Fruit fly (Drosophila melanogaster) whole organism, prepupa: ENCODE results near the gene spdo.

ENCODE experiments used
- CG10631 ChIP-seq: fragments of 200-800 bp; sonication (Bioruptor generic); optimal IDR thresholded peaks from 2 replicates; lab custom pipeline; 2016; ENCODE audit warnings: missing biosample characterization, missing genetic modification characterization
- CG10669 ChIP-seq: fragments of 200-800 bp; sonication (Bioruptor generic); optimal IDR thresholded peaks from 3 replicates; lab custom pipeline; 2018; ENCODE audit warnings: missing biosample characterization, mild to moderate bottlenecking, missing genetic modification characterization, moderate library complexity
- CG11902 ChIP-seq: fragments of 200-800 bp; sonication (Bioruptor generic); optimal IDR thresholded peaks from 3 replicates; lab custom pipeline; 2016; ENCODE audit warnings: missing biosample characterization, missing genetic modification characterization
- CG1621 ChIP-seq: fragments of 200-800 bp; sonication (Bioruptor generic); optimal IDR thresholded peaks from 3 replicates; lab custom pipeline; 2018; ENCODE audit warnings: missing biosample characterization, mild to moderate bottlenecking, missing genetic modification characterization
- CG16779 ChIP-seq: fragments of 200-800 bp; sonication (Bioruptor generic); optimal IDR thresholded peaks from 3 replicates; lab custom pipeline; 2017; ENCODE audit warnings: missing biosample characterization, mild to moderate bottlenecking, missing genetic modification characterization
- CG3032 ChIP-seq: fragments of 200-800 bp; optimal IDR thresholded peaks from 2 replicates; lab custom pipeline; 2019; ENCODE audit warnings: missing biosample characterization, mild to moderate bottlenecking, missing genetic modification characterization, moderate library complexity
- CG31627 ChIP-seq: fragments of 200-800 bp; sonication (Bioruptor generic); optimal IDR thresholded peaks from 3 replicates; lab custom pipeline; 2016; ENCODE audit warnings: missing biosample characterization, missing genetic modification characterization
- CG32006 ChIP-seq: fragments of 200-800 bp; sonication (Bioruptor generic); optimal IDR thresholded peaks from 3 replicates; lab custom pipeline; 2017; ENCODE audit warnings: missing biosample characterization, mild to moderate bottlenecking, missing genetic modification characterization
- CG6276 ChIP-seq: fragments of 200-800 bp; sonication (Bioruptor generic); optimal IDR thresholded peaks from 2 replicates; lab custom pipeline; 2017; ENCODE audit warnings: missing biosample characterization, mild to moderate bottlenecking, missing genetic modification characterization
- CG6792 ChIP-seq: fragments of 200-800 bp; sonication (Bioruptor generic); optimal IDR thresholded peaks from 3 replicates; lab custom pipeline; 2016; ENCODE audit warnings: missing biosample characterization, missing genetic modification characterization
- CG6808 ChIP-seq: fragments of 200-800 bp; sonication (Bioruptor generic); optimal IDR thresholded peaks from 3 replicates; lab custom pipeline; 2017; ENCODE audit warnings: missing biosample characterization, missing genetic modification characterization, mild to moderate bottlenecking, moderate library complexity, missing genetic modification reagents
- CG7368 ChIP-seq: fragments of 200-800 bp; sonication (Bioruptor generic); optimal IDR thresholded peaks from 3 replicates; lab custom pipeline; 2016; ENCODE audit warnings: missing biosample characterization, missing genetic modification characterization
- CG8119 ChIP-seq: fragments of 200-800 bp; sonication (Bioruptor generic); IDR thresholded peaks from 3 replicates; pipeline ENCODE4 v1.3.6; 2022; ENCODE audit warnings: missing biosample characterization, missing genetic modification characterization
- CG8632 ChIP-seq: fragments of 200-800 bp; sonication (Bioruptor generic); optimal IDR thresholded peaks from 3 replicates; lab custom pipeline; 2016; ENCODE audit warnings: missing biosample characterization, missing genetic modification characterization
- Hr39 ChIP-seq: fragments of 200-800 bp; sonication (Bioruptor generic); optimal IDR thresholded peaks from 2 replicates; lab custom pipeline; 2016; ENCODE audit warnings: missing biosample characterization, missing genetic modification characterization
- Sox14 ChIP-seq: fragments of 200-800 bp; sonication (Bioruptor generic); optimal IDR thresholded peaks from 3 replicates; lab custom pipeline; 2016; ENCODE audit warnings: missing biosample characterization, missing genetic modification characterization
- achi ChIP-seq: fragments of 200-800 bp; sonication (Bioruptor generic); optimal IDR thresholded peaks from 3 replicates; lab custom pipeline; 2016; ENCODE audit warnings: missing biosample characterization, missing genetic modification characterization
- dsx ChIP-seq: fragments of 200-800 bp; optimal IDR thresholded peaks from 3 replicates; lab custom pipeline; 2019; ENCODE audit warnings: missing biosample characterization, mild to moderate bottlenecking, missing genetic modification characterization, moderate library complexity; ENCODE audit not compliant: poor library complexity, severe bottlenecking
- eg ChIP-seq: fragments of 200-800 bp; sonication (Bioruptor generic); IDR thresholded peaks from 3 replicates; pipeline ENCODE4 v1.3.6; 2022; ENCODE audit warnings: missing biosample characterization, missing genetic modification characterization
- esn ChIP-seq: fragments of 200-800 bp; sonication (Bioruptor generic); optimal IDR thresholded peaks from 2 replicates; lab custom pipeline; 2016; ENCODE audit warnings: missing biosample characterization, mild to moderate bottlenecking, missing genetic modification characterization, moderate library complexity
- lz ChIP-seq: fragments of 200-800 bp; sonication (Bioruptor generic); optimal IDR thresholded peaks from 3 replicates; lab custom pipeline; 2016; ENCODE audit warnings: missing biosample characterization, missing genetic modification characterization
- net ChIP-seq: fragments of 200-800 bp; sonication (Bioruptor generic); optimal IDR thresholded peaks from 3 replicates; lab custom pipeline; 2016; ENCODE audit warnings: missing biosample characterization, missing genetic modification characterization
- salr ChIP-seq, 2 experiments: fragments of 200-800 bp; sonication (Bioruptor generic); optimal IDR thresholded peaks; 3 replicates each; lab custom pipeline; 2016 to 2018; ENCODE audit warnings: missing biosample characterization in 2 of 2, missing genetic modification characterization in 2 of 2, mild to moderate bottlenecking in 1 of 2
- ss ChIP-seq, 2 experiments: fragments of 200-800 bp; sonication (Bioruptor generic); optimal IDR thresholded peaks; 2 replicates in 1 of 2; 3 replicates in 1 of 2; lab custom pipeline; 2017 to 2018; ENCODE audit warnings: mild to moderate bottlenecking in 2 of 2, missing biosample characterization in 2 of 2, missing genetic modification characterization in 2 of 2, moderate library complexity in 1 of 2
- vri ChIP-seq: fragments of 200-800 bp; sonication (Bioruptor generic); optimal IDR thresholded peaks from 3 replicates; lab custom pipeline; 2016; ENCODE audit warnings: missing biosample characterization, mild to moderate bottlenecking, missing genetic modification characterization

The spdo gene

DNA sequence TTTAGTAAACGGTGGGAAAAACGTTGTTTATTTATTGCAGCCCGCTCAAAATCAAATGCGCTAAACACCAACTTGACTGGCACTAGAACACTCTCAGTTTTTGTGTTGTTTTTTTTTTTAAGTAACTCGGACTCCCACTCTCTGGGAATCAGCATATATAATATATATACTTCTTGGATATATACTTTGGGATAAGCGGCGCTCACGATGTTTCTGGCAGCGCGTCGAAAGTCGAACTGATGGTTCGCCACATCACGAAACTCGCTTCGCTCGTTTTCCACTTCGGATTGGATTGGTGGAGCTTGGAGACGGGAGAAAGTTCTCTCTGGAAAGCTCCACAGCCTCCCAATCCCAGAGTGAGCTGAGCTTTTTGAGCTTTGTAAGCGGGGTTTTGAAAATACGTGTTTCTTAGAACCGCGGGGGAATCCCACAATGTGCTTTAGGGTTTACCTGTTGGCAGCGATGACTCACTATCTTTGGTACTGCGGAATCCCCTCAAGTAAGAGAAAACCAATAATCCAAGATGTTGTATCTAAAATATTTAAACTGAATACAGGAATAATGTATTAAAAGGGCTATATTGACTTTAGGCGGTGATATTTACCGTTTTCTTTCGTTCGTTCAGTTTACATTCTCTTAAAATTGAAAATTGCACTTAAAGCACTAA, 50.4 kb downstream of the spdo start, which contains the start of gene jdp (continued):
- peak; percentile 12 for TF ChIP-seq CG6808 (GFP tag; lab: Kevin White, UChicago)
- no peak for TF ChIP-seq salr (GFP tag; optimal IDR thresholded peaks at IDR 0.05; lab: Kevin White, UChicago)
- TF ChIP-seq CG16779 (tag; lab: Kevin White, UChicago): peak; percentile 37
- TF ChIP-seq dsx: no peak
- TF ChIP-seq achi: no peak
- TF ChIP-seq CG8119 (GFP tag; lab: Robert Waterston, UW): no peak; the same call in 1 of the 3 replicates
- TF ChIP-seq CG8632 (GFP tag; lab: Kevin White, UChicago): no peak
- peak; percentile 50 for TF ChIP-seq CG6276 (GFP tag; lab: Kevin White, UChicago)
- TF ChIP-seq lz (GFP tag; lab: Kevin White, UChicago): no peak
- no peak for TF ChIP-seq CG1621 (tag; lab: Kevin White, UChicago)
- TF ChIP-seq CG6792 (GFP tag; lab: Kevin White, UChicago): no peak
- TF ChIP-seq CG7368: no peak
- no peak for TF ChIP-seq CG10669
- no peak for TF ChIP-seq CG3032 (tag; lab: Kevin White, UChicago)
- TF ChIP-seq CG32006 (GFP tag; lab: Kevin White, UChicago): no peak
- TF ChIP-seq Sox14 (GFP tag; lab: Kevin White, UChicago): no peak
- no peak for TF ChIP-seq Hr39 (GFP tag; lab: Kevin White, UChicago)
- TF ChIP-seq ss (GFP tag; optimal IDR thresholded peaks at IDR 0.05; lab: Kevin White, UChicago): peak; percentile 18 to 37
- peak; percentile 11 for TF ChIP-seq vri (GFP tag; lab: Kevin White, UChicago)
- TF ChIP-seq CG31627: no peak
- TF ChIP-seq esn (GFP tag; lab: Kevin White, UChicago): no peak
- no peak for TF ChIP-seq net (GFP tag; lab: Kevin White, UChicago)
- TF ChIP-seq CG11902 (GFP tag; lab: Kevin White, UChicago): no peak
- TF ChIP-seq CG10631 (GFP tag; lab: Kevin White, UChicago): no peak
- TF ChIP-seq eg (GFP tag; lab: Robert Waterston, UW): peak; percentile 69; the same call in 2 of the 3 replicates
